Worm (Caenorhabditis elegans) whole organism, late embryonic: ENCODE data around the gene T19C3.2.

Experiments
- C08G9.2 ChIP-seq: sonication (generic microtip); optimal IDR thresholded peaks from 2 replicates; lab custom pipeline; 2016; ENCODE audit warnings: mild to moderate bottlenecking, missing genetic modification characterization, moderate library complexity, missing compliant biosample characterization
- K09A11.1 ChIP-seq: sonication (generic microtip); optimal IDR thresholded peaks from 2 replicates; lab custom pipeline; 2017; ENCODE audit warnings: antibody characterized with exemption, mild to moderate bottlenecking, missing genetic modification characterization, missing compliant biosample characterization; ENCODE audit not compliant: insufficient read depth
- elt-2 ChIP-seq: sonication (generic microtip); optimal IDR thresholded peaks from 2 replicates; lab custom pipeline; 2016; ENCODE audit warnings: missing genetic modification reagents, missing genetic modification characterization, missing compliant biosample characterization
- hlh-30 ChIP-seq: sonication (generic microtip); optimal IDR thresholded peaks from 2 replicates; lab custom pipeline; 2017; ENCODE audit warnings: antibody characterized with exemption, missing genetic modification characterization, missing compliant biosample characterization; ENCODE audit not compliant: insufficient read depth
- nhr-11 ChIP-seq: fragments of 150-350 bp; optimal IDR thresholded peaks from 2 replicates; lab custom pipeline; 2014; ENCODE audit warnings: missing biosample characterization, missing genetic modification characterization
- nhr-232 ChIP-seq: sonication (generic microtip); optimal IDR thresholded peaks from 2 replicates; lab custom pipeline; 2016; ENCODE audit warnings: missing genetic modification characterization, missing compliant biosample characterization
- pha-2 ChIP-seq: sonication (generic microtip); optimal IDR thresholded peaks from 2 replicates; lab custom pipeline; 2017; ENCODE audit warnings: mild to moderate bottlenecking, missing genetic modification characterization, missing compliant biosample characterization
- pqm-1 ChIP-seq: sonication (generic microtip); optimal IDR thresholded peaks from 2 replicates; lab custom pipeline; 2016; ENCODE audit warnings: missing genetic modification characterization, missing compliant biosample characterization
- tbx-2 ChIP-seq: sonication (generic microtip); optimal IDR thresholded peaks from 2 replicates; lab custom pipeline; 2016; ENCODE audit warnings: missing genetic modification characterization, missing compliant biosample characterization
- unc-86 ChIP-seq: sonication (generic microtip); optimal IDR thresholded peaks from 2 replicates; lab custom pipeline; 2016; ENCODE audit warnings: missing genetic modification characterization, missing compliant biosample characterization

DNA sequence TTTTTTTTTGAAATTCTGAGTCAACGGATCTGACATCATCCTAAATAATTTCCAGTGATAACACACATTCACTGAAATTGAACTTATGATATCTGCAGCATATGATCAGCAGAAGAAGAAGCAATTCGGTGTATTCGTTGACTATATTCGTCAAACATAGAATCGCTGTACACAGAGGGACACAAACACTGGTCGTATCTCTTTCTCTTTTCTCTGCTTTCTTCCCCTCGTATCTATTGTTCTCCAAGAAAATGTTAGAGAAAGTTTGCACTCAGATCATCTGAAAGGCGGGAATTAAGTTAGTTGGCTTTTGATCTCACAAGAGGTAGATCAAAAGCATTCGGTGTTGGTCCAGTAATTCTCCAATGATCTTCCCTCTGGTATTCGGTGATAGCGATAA lies 33.2 kb upstream of the T19C3.2 start:
- TF ChIP-seq nhr-11 (tag; lab: Kevin White, UChicago): no peak
- TF ChIP-seq K09A11.1: no peak
- no peak for TF ChIP-seq nhr-232 (tag; lab: Kevin White, UChicago)
- TF ChIP-seq pqm-1 (tag; lab: Kevin White, UChicago): no peak
- no peak for TF ChIP-seq pha-2
- no peak for TF ChIP-seq C08G9.2 (tag; lab: Kevin White, UChicago)
- no peak for TF ChIP-seq unc-86 (tag; lab: Kevin White, UChicago)
- no peak for TF ChIP-seq hlh-30 (tag; lab: Kevin White, UChicago)
- TF ChIP-seq elt-2 (tag; lab: Kevin White, UChicago): no peak
- TF ChIP-seq tbx-2: no peak
